Worm (Caenorhabditis elegans): ENCODE results near the gene K10B4.3.
A peak's percentile ranks its signal among the peaks of the same experiment; 100 is the strongest.

K10B4.3 gene

DNA sequence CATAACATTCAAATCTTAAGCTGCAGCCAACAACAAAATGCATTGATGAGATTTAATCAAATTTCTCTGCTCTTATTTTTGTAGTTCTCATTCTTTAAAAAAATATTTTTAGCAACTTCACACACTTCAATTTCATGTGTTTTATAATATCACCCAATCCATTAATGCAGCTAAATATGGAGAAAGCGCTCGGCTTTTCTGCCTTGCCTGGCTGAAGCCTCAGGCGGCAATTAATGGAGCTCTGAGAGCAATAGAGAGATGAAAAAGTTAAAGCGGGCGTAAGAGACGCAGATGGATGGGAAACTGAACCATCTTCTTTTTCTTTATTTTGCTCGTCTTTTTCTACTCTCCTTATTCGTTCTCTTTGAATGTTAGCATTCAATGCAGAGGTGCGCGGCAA lies 13.3 kb downstream of the K10B4.3 start (continued):
- TF ChIP-seq ceh-79 (tag; optimal IDR thresholded peaks at IDR 0.05): no peak
- no peak for TF ChIP-seq snpc-1.3 (tag; optimal IDR thresholded peaks at IDR 0.05; ENCODE audit: insufficient read depth)
- no peak for TF ChIP-seq gei-17 (GFP tag; optimal IDR thresholded peaks at IDR 0.05)
- no peak for TF ChIP-seq F22D6.2 (tag; optimal IDR thresholded peaks at IDR 0.05)
- TF ChIP-seq ceh-58 (GFP tag; IDR thresholded peaks at IDR 0.05): no peak
- no peak for TF ChIP-seq chd-7 (tag; optimal IDR thresholded peaks at IDR 0.05)

DNA sequence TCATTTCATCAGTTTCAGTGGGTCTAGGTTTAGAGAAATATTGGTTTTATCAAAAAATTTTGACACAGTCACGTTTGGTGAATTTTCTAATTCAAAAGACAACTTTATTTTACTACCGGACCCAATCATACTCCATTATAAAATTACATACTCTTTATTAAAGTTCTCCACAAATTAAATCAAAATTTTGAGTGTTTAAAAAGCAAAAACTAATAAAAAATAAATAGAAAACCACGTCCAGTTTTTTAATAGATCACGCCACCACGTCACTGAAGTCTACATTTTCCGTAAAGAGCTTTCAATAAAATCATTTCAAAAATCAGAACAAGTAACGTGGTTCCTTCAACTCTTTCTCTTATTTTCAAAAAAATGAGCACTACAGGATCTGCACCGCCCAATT lies 15.1 kb downstream of the K10B4.3 start, which contains the start of gene txt-1:
Gene txt-1 (plus strand): TSS at position 301 of the 400 bp plus-strand sequence.
- TF ChIP-seq tbx-9 (tag; optimal IDR thresholded peaks at IDR 0.05; ENCODE audit: borderline replicate concordance) (no peak), let-526 (GFP tag; IDR thresholded peaks at IDR 0.05) (no peak), F55B11.4 (tag; optimal IDR thresholded peaks at IDR 0.05; ENCODE audit: borderline replicate concordance, insufficient read depth) (no peak), somi-1 (GFP tag; optimal IDR thresholded peaks at IDR 0.05) (no peak)

DNA sequence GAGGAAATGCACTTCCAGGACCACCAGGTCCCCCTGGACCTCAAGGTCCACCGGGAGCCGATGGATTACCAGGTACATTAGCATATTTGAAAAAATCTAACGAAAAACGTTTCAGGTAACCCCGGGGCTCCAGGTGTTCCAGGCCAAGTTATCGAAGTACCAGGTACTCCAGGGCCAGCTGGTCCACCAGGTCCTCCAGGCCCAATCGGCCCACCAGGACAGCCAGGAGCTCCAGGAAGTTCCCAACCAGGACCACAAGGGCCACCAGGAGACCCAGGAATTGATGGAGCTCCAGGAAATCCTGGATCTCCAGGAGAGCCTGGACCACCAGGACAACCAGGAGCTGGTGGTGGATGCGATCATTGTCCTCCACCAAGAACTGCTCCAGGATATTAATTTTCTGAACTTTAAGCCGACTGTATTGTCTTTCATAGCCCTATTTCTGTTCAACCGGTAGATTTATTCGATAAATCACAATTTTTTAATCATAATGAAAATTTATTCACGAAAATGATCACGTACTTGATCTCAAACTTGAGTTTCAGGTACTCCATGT lies 15.6 kb downstream of the K10B4.3 start:
- peak; percentile 62; the same call in 1 of the 2 replicates for TF ChIP-seq egrh-3 (GFP tag; IDR thresholded peaks at IDR 0.05)
- 0 out of 2 replicates have a peak, but pooled peaks have one; percentile 8 for TF ChIP-seq ceh-91 (GFP tag; IDR thresholded peaks at IDR 0.05)
- TF ChIP-seq zfh-2 (GFP tag; conservative IDR thresholded peaks at IDR 0.05): peak; percentile 71
- 0 out of 2 replicates have a peak, but pooled peaks have one; percentile 5 for TF ChIP-seq dox-1 (GFP tag; IDR thresholded peaks at IDR 0.05)
- no peak for TF ChIP-seq mcd-1 (GFP tag; IDR thresholded peaks at IDR 0.05)
- peak in 1 of 2 experiments; percentile 6 for TF ChIP-seq rec-8 (tag; optimal IDR thresholded peaks at IDR 0.05)

DNA sequence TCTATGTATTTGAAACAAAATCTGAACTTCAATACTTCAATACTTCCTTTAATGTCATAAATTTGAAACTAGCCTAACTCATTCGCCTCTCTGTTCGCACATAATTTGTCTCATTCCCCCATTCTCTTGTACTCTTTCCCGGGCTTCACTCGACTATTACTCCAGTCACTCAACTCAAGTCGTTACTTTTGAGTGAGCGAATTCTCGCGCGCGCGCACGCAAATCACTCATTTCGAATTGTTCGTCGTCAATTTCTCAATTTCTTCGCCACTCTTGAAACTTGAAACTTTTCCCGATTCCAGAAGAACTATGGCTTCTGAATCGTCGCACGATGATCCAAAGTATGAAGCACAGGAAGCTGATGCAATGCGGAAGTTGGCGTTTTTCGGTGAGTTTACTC lies 16.8 kb downstream of the K10B4.3 start, which contains the start of gene col-68:
Gene col-68 (plus strand): TSS at position 301 of the 400 bp plus-strand sequence.
- TF ChIP-seq F49E8.2 (tag; optimal IDR thresholded peaks at IDR 0.05; ENCODE audit: insufficient read depth) (no peak), die-1 (tag; optimal IDR thresholded peaks at IDR 0.05) (no peak), akir-1 (GFP tag; optimal IDR thresholded peaks at IDR 0.05) (no peak), F23B12.7 (tag; optimal IDR thresholded peaks at IDR 0.05; ENCODE audit: insufficient read depth) (no peak), gei-17 (GFP tag; optimal IDR thresholded peaks at IDR 0.05) (no peak), atf-7 (tag; optimal IDR thresholded peaks at IDR 0.05) (no peak), pha-4 (tag; optimal IDR thresholded peaks at IDR 0.05) (no peak), lin-40 (tag; optimal IDR thresholded peaks at IDR 0.05) (no peak)

DNA sequence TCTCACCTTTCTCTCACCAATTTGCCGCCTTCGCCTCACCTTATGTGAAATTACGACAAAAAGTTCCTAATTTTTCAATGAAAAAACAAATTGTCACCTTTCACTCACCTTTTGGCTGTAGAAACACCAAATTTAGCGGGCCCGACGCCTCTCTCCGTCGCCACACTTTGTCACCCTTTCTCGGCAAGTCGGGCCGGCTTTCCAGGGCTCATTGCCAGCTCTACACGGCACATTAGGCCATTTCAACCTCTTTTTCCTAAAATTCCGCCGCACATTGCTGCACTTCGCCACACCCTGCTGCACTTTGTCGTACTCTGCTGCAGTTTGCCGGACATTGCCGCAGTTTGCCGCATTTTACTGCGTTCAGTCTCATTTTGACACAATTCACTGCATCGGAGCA lies 19.8 kb downstream of the K10B4.3 start:
- no peak for TF ChIP-seq attf-3 (GFP tag; conservative IDR thresholded peaks at IDR 0.05)
- TF ChIP-seq sdz-38 (tag; optimal IDR thresholded peaks at IDR 0.05): no peak
- peak; percentile 71 for TF ChIP-seq zfh-2 (GFP tag; conservative IDR thresholded peaks at IDR 0.05)
- no peak; the same call in 1 of the 2 replicates for TF ChIP-seq D2030.7 (GFP tag; IDR thresholded peaks at IDR 0.05)
- peak; percentile 50 for TF ChIP-seq F52B5.7 (tag; optimal IDR thresholded peaks at IDR 0.05)
- TF ChIP-seq B0336.3 (GFP tag; IDR thresholded peaks at IDR 0.05): 0 out of 2 replicates have a peak, but pooled peaks have one; percentile 42
- TF ChIP-seq lin-40 (tag; optimal IDR thresholded peaks at IDR 0.05): no peak
- no peak for TF ChIP-seq F23B12.7 (tag; optimal IDR thresholded peaks at IDR 0.05; ENCODE audit: insufficient read depth)
- TF ChIP-seq bed-2 (GFP tag; IDR thresholded peaks at IDR 0.05): no peak
- TF ChIP-seq ztf-28 (GFP tag; IDR thresholded peaks at IDR 0.05): no peak
- TF ChIP-seq ceh-91 (GFP tag; IDR thresholded peaks at IDR 0.05): 0 out of 2 replicates have a peak, but pooled peaks have one; percentile 29
- TF ChIP-seq lin-54 (GFP tag; optimal IDR thresholded peaks at IDR 0.05): no peak
- TF ChIP-seq lin-35 (GFP tag; optimal IDR thresholded peaks at IDR 0.05): no peak
- TF ChIP-seq egrh-3 (GFP tag; IDR thresholded peaks at IDR 0.05): no peak
- no peak for TF ChIP-seq nhr-179 (tag; optimal IDR thresholded peaks at IDR 0.05)
- no peak for TF ChIP-seq Y53G8AR.9 (GFP tag; conservative IDR thresholded peaks at IDR 0.05)
- no peak for TF ChIP-seq hsf-1 (GFP tag; IDR thresholded peaks at IDR 0.05)
- no peak for TF ChIP-seq lin-26 (GFP tag; IDR thresholded peaks at IDR 0.05)
- peak; percentile 30 for TF ChIP-seq hrde-1 (tag; optimal IDR thresholded peaks at IDR 0.05; ENCODE audit: borderline replicate concordance)
- TF ChIP-seq madf-3 (GFP tag; IDR thresholded peaks at IDR 0.05): 0 out of 2 replicates have a peak, but pooled peaks have one; percentile 4
- TF ChIP-seq unc-62 (GFP tag; optimal IDR thresholded peaks at IDR 0.05): no peak
